Comparison of ENCODE assay signal across 1 fruit fly cellular context in genomic region chr3L:16037048-16037477, dm6.
TF ChIP-seq lines count a peak whose summit lies in the region.

No protein-coding gene starts in this region.

TF ChIP-seq in whole organism, embryonic, 481 proteins besides CTCF, POLR2A, EP300 and RAD21 (continued from another document and continues in another):
- TF ChIP-seq CG33213 (GFP tag; optimal IDR thresholded peaks at IDR 0.05; lab: Kevin White, UChicago), result peak; percentile 84
- TF ChIP-seq sim (GFP tag; IDR thresholded peaks at IDR 0.05; lab: Robert Waterston, UW), result peak; percentile 54; the same call in 1 of the 2 replicates
- TF ChIP-seq lola (GFP tag; optimal IDR thresholded peaks at IDR 0.05; lab: Kevin White, UChicago), result peak in 1 of 3 experiments; percentile 55
- no peak for TF ChIP-seq Gsc (GFP tag; IDR thresholded peaks at IDR 0.05; lab: Robert Waterston, UW)
- TF ChIP-seq YL-1 (GFP tag; optimal IDR thresholded peaks at IDR 0.05; lab: Kevin White, UChicago), result no peak
- TF ChIP-seq CG2875 (GFP tag; optimal IDR thresholded peaks at IDR 0.05; lab: Kevin White, UChicago), result peak; percentile 32
- no peak for TF ChIP-seq pfk (GFP tag; optimal IDR thresholded peaks at IDR 0.05; lab: Kevin White, UChicago)
- TF ChIP-seq otp (GFP tag; IDR thresholded peaks at IDR 0.05; lab: Robert Waterston, UW), result peak; percentile 60; the same call in 1 of the 3 replicates
- TF ChIP-seq C15 (GFP tag; IDR thresholded peaks at IDR 0.05; lab: Robert Waterston, UW), result 0 out of 3 replicates have a peak, but pooled peaks have one; percentile 62
- TF ChIP-seq PHDP (tag; optimal IDR thresholded peaks at IDR 0.05; lab: Kevin White, UChicago), result peak; percentile 80
- TF ChIP-seq Rfx (GFP tag; IDR thresholded peaks at IDR 0.05; lab: Robert Waterston, UW), result peak; percentile 91
- peak; percentile 41 for TF ChIP-seq en (GFP tag; optimal IDR thresholded peaks at IDR 0.05; lab: Kevin White, UChicago)
- peak; percentile 73 for TF ChIP-seq Dad (GFP tag; optimal IDR thresholded peaks at IDR 0.05; lab: Kevin White, UChicago)
- peak; percentile 69 for TF ChIP-seq HLH3B (GFP tag; IDR thresholded peaks at IDR 0.05; lab: Robert Waterston, UW)
- TF ChIP-seq CG4404 (GFP tag; IDR thresholded peaks at IDR 0.05; lab: Robert Waterston, UW), result peak; percentile 43; the same call in 1 of the 2 replicates
- TF ChIP-seq CG18476 (GFP tag; optimal IDR thresholded peaks at IDR 0.05; lab: Kevin White, UChicago), result peak; percentile 62
- peak; percentile 72 for TF ChIP-seq CG15696 (tag; optimal IDR thresholded peaks at IDR 0.05; lab: Kevin White, UChicago)
- peak; percentile 57 for TF ChIP-seq CG6254 (GFP tag; optimal IDR thresholded peaks at IDR 0.05; lab: Kevin White, UChicago)
- no peak for TF ChIP-seq Abd-B (GFP tag; optimal IDR thresholded peaks at IDR 0.05; lab: Kevin White, UChicago)
- no peak for TF ChIP-seq corto (GFP tag; optimal IDR thresholded peaks at IDR 0.05; lab: Kevin White, UChicago)
- peak; percentile 33 for TF ChIP-seq BtbVII (GFP tag; optimal IDR thresholded peaks at IDR 0.05; lab: Kevin White, UChicago)
- no peak for TF ChIP-seq ro (GFP tag; IDR thresholded peaks at IDR 0.05; lab: Robert Waterston, UW)
- peak; percentile 71 for TF ChIP-seq tap (tag; optimal IDR thresholded peaks at IDR 0.05; lab: Kevin White, UChicago)
- TF ChIP-seq CG12071 (GFP tag; optimal IDR thresholded peaks at IDR 0.05; lab: Kevin White, UChicago), result peak; percentile 81
- TF ChIP-seq Dp (GFP tag; optimal IDR thresholded peaks at IDR 0.05; lab: Kevin White, UChicago), result peak; percentile 62
- peak; percentile 6 for TF ChIP-seq CG3995 (GFP tag; optimal IDR thresholded peaks at IDR 0.05; lab: Kevin White, UChicago)
- peak; percentile 68 for TF ChIP-seq CG10654 (GFP tag; optimal IDR thresholded peaks at IDR 0.05; lab: Kevin White, UChicago)
- peak; percentile 26 for TF ChIP-seq fd102C (GFP tag; optimal IDR thresholded peaks at IDR 0.05; lab: Kevin White, UChicago)
- TF ChIP-seq CG16779 (GFP tag; IDR thresholded peaks at IDR 0.05; lab: Robert Waterston, UW), result 0 out of 2 replicates have a peak, but pooled peaks have one; percentile 80
- peak; percentile 74 for TF ChIP-seq Ada2b (GFP tag; IDR thresholded peaks at IDR 0.05; lab: Robert Waterston, UW)
- peak; percentile 93 for TF ChIP-seq HmgZ (tag; optimal IDR thresholded peaks at IDR 0.05; lab: Kevin White, UChicago)
- peak; percentile 86 for TF ChIP-seq CG18599 (GFP tag; optimal IDR thresholded peaks at IDR 0.05; lab: Kevin White, UChicago)
- TF ChIP-seq amos (GFP tag; IDR thresholded peaks at IDR 0.05; lab: Robert Waterston, UW; ENCODE audit: partially characterized antibody), result peak; percentile 70; the same call in 1 of the 2 replicates
- peak; percentile 96 for TF ChIP-seq CG32772 (GFP tag; IDR thresholded peaks at IDR 0.05; lab: Robert Waterston, UW)
- TF ChIP-seq Sox100B (GFP tag; optimal IDR thresholded peaks at IDR 0.05; lab: Kevin White, UChicago), result peak; percentile 36
- TF ChIP-seq CG3726 (GFP tag; IDR thresholded peaks at IDR 0.05; lab: Robert Waterston, UW), result 0 out of 3 replicates have a peak, but pooled peaks have one; percentile 56
- peak; percentile 53; the same call in 1 of the 2 replicates for TF ChIP-seq Rx (GFP tag; IDR thresholded peaks at IDR 0.05; lab: Robert Waterston, UW)
- peak; percentile 91 for TF ChIP-seq CG3847 (GFP tag; IDR thresholded peaks at IDR 0.05; lab: Robert Waterston, UW)
- TF ChIP-seq ato (GFP tag; IDR thresholded peaks at IDR 0.05; lab: Robert Waterston, UW; ENCODE audit: partially characterized antibody), result peak; percentile 65; the same call in 1 of the 2 replicates
- peak; percentile 34 for TF ChIP-seq Vsx1 (GFP tag; optimal IDR thresholded peaks at IDR 0.05; lab: Kevin White, UChicago)
- peak; percentile 74 for TF ChIP-seq Six4 (GFP tag; optimal IDR thresholded peaks at IDR 0.05; lab: Kevin White, UChicago)
- no peak for TF ChIP-seq aop (GFP tag; IDR thresholded peaks at IDR 0.05; lab: Robert Waterston, UW)
- peak; percentile 65 for TF ChIP-seq CG4854 (GFP tag; optimal IDR thresholded peaks at IDR 0.05; lab: Kevin White, UChicago)
- peak; percentile 80 for TF ChIP-seq phol (tag; optimal IDR thresholded peaks at IDR 0.05; lab: Kevin White, UChicago)
- peak; percentile 54 for TF ChIP-seq CG13123 (GFP tag; optimal IDR thresholded peaks at IDR 0.05; lab: Kevin White, UChicago)
- peak; percentile 28; the same call in 1 of the 3 replicates for TF ChIP-seq CG14050 (GFP tag; IDR thresholded peaks at IDR 0.05; lab: Robert Waterston, UW)
- TF ChIP-seq vnd (GFP tag; IDR thresholded peaks at IDR 0.05; lab: Robert Waterston, UW; ENCODE audit: partially characterized antibody), result peak; percentile 42; the same call in 1 of the 3 replicates
- TF ChIP-seq bbx (GFP tag; IDR thresholded peaks at IDR 0.05; lab: Robert Waterston, UW; ENCODE audit: partially characterized antibody), result peak; percentile 61
- TF ChIP-seq vfl (GFP tag; optimal IDR thresholded peaks at IDR 0.05; lab: Kevin White, UChicago), result peak; percentile 58
- peak; percentile 71 for TF ChIP-seq ac (GFP tag; optimal IDR thresholded peaks at IDR 0.05; lab: Kevin White, UChicago)
- TF ChIP-seq Chrac-16 (GFP tag; optimal IDR thresholded peaks at IDR 0.05; lab: Kevin White, UChicago), result peak; percentile 64
- no peak for TF ChIP-seq CG31388 (GFP tag; optimal IDR thresholded peaks at IDR 0.05; lab: Kevin White, UChicago)
- TF ChIP-seq ap (GFP tag; IDR thresholded peaks at IDR 0.05; lab: Robert Waterston, UW), result peak; percentile 64
- TF ChIP-seq CG10565 (GFP tag; optimal IDR thresholded peaks at IDR 0.05; lab: Kevin White, UChicago), result peak; percentile 65
- TF ChIP-seq Ssrp (tag; optimal IDR thresholded peaks at IDR 0.05; lab: Kevin White, UChicago), result peak; percentile 52
- peak; percentile 88 for TF ChIP-seq gro (GFP tag; optimal IDR thresholded peaks at IDR 0.05; lab: Kevin White, UChicago)
- peak; percentile 55 for TF ChIP-seq CG4820 (GFP tag; optimal IDR thresholded peaks at IDR 0.05; lab: Kevin White, UChicago)
- peak; percentile 32 for TF ChIP-seq CG12236 (GFP tag; optimal IDR thresholded peaks at IDR 0.05; lab: Kevin White, UChicago)
- TF ChIP-seq CG11723 (GFP tag; optimal IDR thresholded peaks at IDR 0.05; lab: Kevin White, UChicago), result peak; percentile 45
- peak; percentile 80 for TF ChIP-seq CG13287 (GFP tag; IDR thresholded peaks at IDR 0.05; lab: Robert Waterston, UW; ENCODE audit: partially characterized antibody)
- TF ChIP-seq nerfin-2 (GFP tag; IDR thresholded peaks at IDR 0.05; lab: Robert Waterston, UW; ENCODE audit: partially characterized antibody), result no peak; the same call in 1 of the 2 replicates
- peak; percentile 100 for TF ChIP-seq trem (tag; optimal IDR thresholded peaks at IDR 0.05; lab: Kevin White, UChicago)
- TF ChIP-seq dmrt99B (tag; optimal IDR thresholded peaks at IDR 0.05; lab: Kevin White, UChicago), result peak; percentile 74
- peak; percentile 71 for TF ChIP-seq CG7556 (GFP tag; optimal IDR thresholded peaks at IDR 0.05; lab: Kevin White, UChicago)
- TF ChIP-seq prd (optimal IDR thresholded peaks at IDR 0.05; lab: Kevin White, UChicago), result no peak
- peak; percentile 75 for TF ChIP-seq prd (GFP tag; IDR thresholded peaks at IDR 0.05; lab: Robert Waterston, UW)
- TF ChIP-seq CG18262 (tag; optimal IDR thresholded peaks at IDR 0.05; lab: Kevin White, UChicago), result peak; percentile 72
- peak; percentile 65; the same call in 1 of the 2 replicates for TF ChIP-seq ssp (GFP tag; IDR thresholded peaks at IDR 0.05; lab: Robert Waterston, UW)
- peak; percentile 87 for TF ChIP-seq pho (GFP tag; optimal IDR thresholded peaks at IDR 0.05; lab: Kevin White, UChicago)
- TF ChIP-seq CG2116 (GFP tag; optimal IDR thresholded peaks at IDR 0.05; lab: Kevin White, UChicago), result peak; percentile 95
- TF ChIP-seq CG10267 (tag; optimal IDR thresholded peaks at IDR 0.05; lab: Kevin White, UChicago), result peak; percentile 81
- TF ChIP-seq lmd (GFP tag; IDR thresholded peaks at IDR 0.05; lab: Robert Waterston, UW), result peak; percentile 80
- peak; percentile 70 for TF ChIP-seq CG17568 (GFP tag; optimal IDR thresholded peaks at IDR 0.05; lab: Kevin White, UChicago)
- peak; percentile 91 for TF ChIP-seq CG15514 (GFP tag; optimal IDR thresholded peaks at IDR 0.05; lab: Kevin White, UChicago)
- TF ChIP-seq Sox102F (GFP tag; optimal IDR thresholded peaks at IDR 0.05; lab: Kevin White, UChicago), result peak; percentile 67
- TF ChIP-seq Deaf1 (tag; optimal IDR thresholded peaks at IDR 0.05; lab: Kevin White, UChicago), result peak; percentile 41
- peak; percentile 55 for TF ChIP-seq CG30431 (GFP tag; optimal IDR thresholded peaks at IDR 0.05; lab: Kevin White, UChicago)
- peak; percentile 61 for TF ChIP-seq ewg (GFP tag; optimal IDR thresholded peaks at IDR 0.05; lab: Kevin White, UChicago)
- TF ChIP-seq CG34422 (GFP tag; IDR thresholded peaks at IDR 0.05; lab: Robert Waterston, UW), result peak; percentile 61; the same call in 2 of the 3 replicates
- TF ChIP-seq CG10431 (GFP tag; optimal IDR thresholded peaks at IDR 0.05; lab: Kevin White, UChicago), result no peak
- TF ChIP-seq pan (optimal IDR thresholded peaks at IDR 0.05; lab: Kevin White, UChicago), result no peak
- TF ChIP-seq pan (GFP tag; optimal IDR thresholded peaks at IDR 0.05 in 1 of 2, IDR thresholded peaks at IDR 0.05 in 1 of 2), result peak in 1 of 2 experiments; percentile 85
- TF ChIP-seq HLH4C (GFP tag; IDR thresholded peaks at IDR 0.05; lab: Robert Waterston, UW; ENCODE audit: partially characterized antibody), result peak; percentile 44; the same call in 1 of the 3 replicates
- peak; percentile 100 for TF ChIP-seq Myb (GFP tag; optimal IDR thresholded peaks at IDR 0.05; lab: Kevin White, UChicago)
- peak; percentile 65 for TF ChIP-seq nerfin-1 (tag; optimal IDR thresholded peaks at IDR 0.05; lab: Kevin White, UChicago)
- peak; percentile 97 for TF ChIP-seq Med (GFP tag; lab: Kevin White, UChicago)
- TF ChIP-seq CG1603 (tag; optimal IDR thresholded peaks at IDR 0.05; lab: Kevin White, UChicago), result peak; percentile 92
- TF ChIP-seq dm (GFP tag; optimal IDR thresholded peaks at IDR 0.05; lab: Kevin White, UChicago), result peak; percentile 36
- TF ChIP-seq mirr (GFP tag; optimal IDR thresholded peaks at IDR 0.05; lab: Kevin White, UChicago), result no peak
- TF ChIP-seq CG16813 (GFP tag; IDR thresholded peaks at IDR 0.05; lab: Robert Waterston, UW; ENCODE audit: partially characterized antibody), result peak; percentile 60
- peak; percentile 27 for TF ChIP-seq fd64A (GFP tag; optimal IDR thresholded peaks at IDR 0.05; lab: Kevin White, UChicago)
- peak; percentile 39 for TF ChIP-seq ftz-f1 (GFP tag; optimal IDR thresholded peaks at IDR 0.05; lab: Kevin White, UChicago)
- TF ChIP-seq MTF-1 (GFP tag; optimal IDR thresholded peaks at IDR 0.05; lab: Kevin White, UChicago; ENCODE audit: borderline replicate concordance), result no peak
- TF ChIP-seq CG17361 (GFP tag; IDR thresholded peaks at IDR 0.05; lab: Robert Waterston, UW), result peak; percentile 62; the same call in 1 of the 3 replicates
- TF ChIP-seq CG1792 (GFP tag; optimal IDR thresholded peaks at IDR 0.05; lab: Kevin White, UChicago), result peak; percentile 68
- peak; percentile 62 for TF ChIP-seq CG13775 (GFP tag; optimal IDR thresholded peaks at IDR 0.05; lab: Kevin White, UChicago)
- TF ChIP-seq CG15479 (GFP tag; optimal IDR thresholded peaks at IDR 0.05; lab: Kevin White, UChicago), result no peak
- TF ChIP-seq Trl (optimal IDR thresholded peaks at IDR 0.05; lab: Kevin White, UChicago), result no peak
- TF ChIP-seq Trl (GFP tag; optimal IDR thresholded peaks at IDR 0.05; lab: Kevin White, UChicago), result peak; percentile 67
- peak; percentile 38 for TF ChIP-seq yki (optimal IDR thresholded peaks at IDR 0.05; lab: Kevin White, UChicago)
- TF ChIP-seq zen (tag; optimal IDR thresholded peaks at IDR 0.05; lab: Kevin White, UChicago), result peak; percentile 75
- TF ChIP-seq caup (GFP tag; optimal IDR thresholded peaks at IDR 0.05; lab: Kevin White, UChicago; ENCODE audit: severe bottlenecking), result peak; percentile 83
- no peak for TF ChIP-seq CG4360 (GFP tag; IDR thresholded peaks at IDR 0.05; lab: Robert Waterston, UW)
- peak; percentile 70 for TF ChIP-seq seq (GFP tag; IDR thresholded peaks at IDR 0.05; lab: Robert Waterston, UW)
- peak; percentile 52 for TF ChIP-seq CG4282 (GFP tag; optimal IDR thresholded peaks at IDR 0.05; lab: Kevin White, UChicago)
- peak; percentile 66 for TF ChIP-seq BEAF-32 (GFP tag; optimal IDR thresholded peaks at IDR 0.05; lab: Kevin White, UChicago)
- TF ChIP-seq sob (GFP tag; IDR thresholded peaks at IDR 0.05; lab: Robert Waterston, UW), result peak; percentile 87
- TF ChIP-seq CG18619 (GFP tag; optimal IDR thresholded peaks at IDR 0.05; lab: Kevin White, UChicago), result peak; percentile 72
- TF ChIP-seq Doc3 (GFP tag; IDR thresholded peaks at IDR 0.05; lab: Robert Waterston, UW; ENCODE audit: partially characterized antibody), result no peak; the same call in 2 of the 3 replicates
- TF ChIP-seq Kr (GFP tag; optimal IDR thresholded peaks at IDR 0.05; lab: Kevin White, UChicago), result no peak
- TF ChIP-seq Hmr (GFP tag; optimal IDR thresholded peaks at IDR 0.05; lab: Kevin White, UChicago), result peak; percentile 93
- TF ChIP-seq shn (GFP tag; optimal IDR thresholded peaks at IDR 0.05; lab: Kevin White, UChicago), result peak; percentile 67
- TF ChIP-seq CG34376 (GFP tag; optimal IDR thresholded peaks at IDR 0.05; lab: Kevin White, UChicago), result peak; percentile 73
- TF ChIP-seq row (GFP tag; IDR thresholded peaks at IDR 0.05; lab: Robert Waterston, UW), result peak; percentile 80
- TF ChIP-seq Side (GFP tag; optimal IDR thresholded peaks at IDR 0.05; lab: Kevin White, UChicago), result peak; percentile 71
- peak; percentile 79 for TF ChIP-seq Hsf (GFP tag; optimal IDR thresholded peaks at IDR 0.05; lab: Kevin White, UChicago)
- TF ChIP-seq stwl (tag; optimal IDR thresholded peaks at IDR 0.05; lab: Kevin White, UChicago), result peak; percentile 86
- TF ChIP-seq chm (GFP tag; IDR thresholded peaks at IDR 0.05; lab: Robert Waterston, UW), result peak; percentile 81
- peak; percentile 81 for TF ChIP-seq tin (GFP tag; optimal IDR thresholded peaks at IDR 0.05; lab: Kevin White, UChicago)
- no peak for TF ChIP-seq disco-r (GFP tag; optimal IDR thresholded peaks at IDR 0.05; lab: Kevin White, UChicago)
- TF ChIP-seq bab2 (GFP tag; optimal IDR thresholded peaks at IDR 0.05; lab: Kevin White, UChicago), result peak; percentile 75
- peak; percentile 85 for TF ChIP-seq Drgx (GFP tag; IDR thresholded peaks at IDR 0.05; lab: Robert Waterston, UW)
- TF ChIP-seq Ets65A (GFP tag; lab: Kevin White, UChicago), result peak; percentile 97
- peak; percentile 98 for TF ChIP-seq pita (GFP tag; optimal IDR thresholded peaks at IDR 0.05; lab: Kevin White, UChicago)
- TF ChIP-seq CG31441 (GFP tag; IDR thresholded peaks at IDR 0.05; lab: Robert Waterston, UW), result peak; percentile 70; the same call in 1 of the 2 replicates
- peak; percentile 65 for TF ChIP-seq scrt (GFP tag; optimal IDR thresholded peaks at IDR 0.05; lab: Kevin White, UChicago)
- peak; percentile 81 for TF ChIP-seq CG17328 (GFP tag; IDR thresholded peaks at IDR 0.05; lab: Robert Waterston, UW)
